Worm (Caenorhabditis elegans) whole organism, young adult: ENCODE measurements around the gene gpa-4.

ENCODE experiments used
- B0035.1 ChIP-seq: sonication (generic microtip); optimal IDR thresholded peaks from 2 replicates; lab custom pipeline; 2016; ENCODE audit warnings: missing genetic modification characterization, mild to moderate bottlenecking, missing compliant biosample characterization, missing genotype, missing genetic modification reagents
- B0336.3 ChIP-seq: fragments of 200-800 bp; sonication (Bioruptor generic); IDR thresholded peaks from 2 replicates; pipeline ENCODE4 v1.3.6; 2022; ENCODE audit warnings: missing genetic modification characterization, missing compliant biosample characterization
- D2030.7 ChIP-seq: fragments of 200-800 bp; sonication (Bioruptor generic); IDR thresholded peaks from 2 replicates; pipeline ENCODE4 v1.3.6; 2022; ENCODE audit warnings: missing genetic modification reagents, missing genetic modification characterization, missing compliant biosample characterization
- F22D6.2 ChIP-seq: sonication (generic microtip); optimal IDR thresholded peaks from 2 replicates; lab custom pipeline; 2016; ENCODE audit warnings: mild to moderate bottlenecking, missing genetic modification characterization, missing compliant biosample characterization
- F33H1.4 ChIP-seq: fragments of 200-800 bp; sonication (Bioruptor generic); IDR thresholded peaks from 2 replicates; pipeline ENCODE4 v1.3.6; 2022; ENCODE audit warnings: missing genetic modification reagents, missing genetic modification characterization, missing compliant biosample characterization
- F49E8.2 ChIP-seq: sonication (generic microtip); optimal IDR thresholded peaks from 3 replicates; lab custom pipeline; 2017; ENCODE audit warnings: missing genetic modification characterization, mild to moderate bottlenecking, missing compliant biosample characterization, antibody characterized with exemption, moderate library complexity; ENCODE audit not compliant: insufficient read depth
- F57A8.1 ChIP-seq: fragments of 200-800 bp; sonication (Bioruptor generic); optimal IDR thresholded peaks from 2 replicates; lab custom pipeline; 2018; ENCODE audit warnings: mild to moderate bottlenecking, missing genetic modification characterization, moderate library complexity, missing compliant biosample characterization
- K12H6.12 ChIP-seq: fragments of 200-800 bp; sonication (Bioruptor generic); optimal IDR thresholded peaks from 2 replicates; lab custom pipeline; 2018; ENCODE audit warnings: mild to moderate bottlenecking, missing genetic modification characterization, missing compliant biosample characterization
- Y53F4B.3 ChIP-seq: fragments of 200-800 bp; sonication (Bioruptor generic); IDR thresholded peaks from 2 replicates; pipeline ENCODE4 v1.3.6; 2022; ENCODE audit warnings: missing genetic modification reagents, missing genetic modification characterization, missing compliant biosample characterization
- Y95B8A.8 ChIP-seq: fragments of 200-800 bp; sonication (Bioruptor generic); IDR thresholded peaks from 2 replicates; pipeline ENCODE4 v1.3.6; 2022; ENCODE audit warnings: missing genetic modification reagents, missing genetic modification characterization, missing compliant biosample characterization
- ama-1 ChIP-seq, 3 experiments: fragments of 150-350 bp in 1 of 3; sonication (generic microtip) in 2 of 3; optimal IDR thresholded peaks; 2 replicates each; lab custom pipeline; 2014 to 2018; ENCODE audit warnings: missing biosample characterization in 2 of 3, missing genetic modification characterization in 2 of 3, missing genetic modification reagents in 2 of 3
- atf-7 ChIP-seq: sonication (generic microtip); optimal IDR thresholded peaks from 2 replicates; lab custom pipeline; 2017; ENCODE audit warnings: mild to moderate bottlenecking, missing genetic modification characterization, missing compliant biosample characterization
- attf-6 ChIP-seq: fragments of 200-800 bp; sonication (Bioruptor generic); IDR thresholded peaks from 2 replicates; pipeline ENCODE4 v1.3.6; 2022; ENCODE audit warnings: missing genetic modification reagents, missing genetic modification characterization, missing compliant biosample characterization
- ccch-3 ChIP-seq: fragments of 200-800 bp; sonication (Bioruptor generic); optimal IDR thresholded peaks from 2 replicates; lab custom pipeline; 2018; ENCODE audit warnings: mild to moderate bottlenecking, missing genetic modification characterization, missing compliant biosample characterization
- cebp-1 ChIP-seq, 2 experiments: fragments of 200-800 bp in 1 of 2; sonication (Bioruptor generic) in 1 of 2; sonication (generic microtip) in 1 of 2; IDR thresholded peaks in 1 of 2; optimal IDR thresholded peaks in 1 of 2; 2 replicates each; pipeline versions ENCODE4 v1.3.6 to Lab custom; 2017 to 2022; ENCODE audit warnings: missing compliant biosample characterization in 2 of 2, missing genetic modification characterization in 2 of 2, mild to moderate bottlenecking in 1 of 2, missing genetic modification reagents in 1 of 2, moderate library complexity in 1 of 2
- ceh-40 ChIP-seq: fragments of 200-800 bp; sonication (Bioruptor generic); IDR thresholded peaks from 2 replicates; pipeline ENCODE4 v1.3.6; 2022; ENCODE audit warnings: missing genetic modification characterization, missing compliant biosample characterization
- ceh-58 ChIP-seq: fragments of 200-800 bp; sonication (Bioruptor generic); IDR thresholded peaks from 2 replicates; pipeline ENCODE4 v1.3.6; 2022; ENCODE audit warnings: missing genetic modification characterization, missing compliant biosample characterization
- ceh-91 ChIP-seq: fragments of 200-800 bp; sonication (Bioruptor generic); IDR thresholded peaks from 2 replicates; pipeline ENCODE4 v1.3.6; 2022; ENCODE audit warnings: missing genetic modification reagents, missing genetic modification characterization, missing compliant biosample characterization
- egl-18 ChIP-seq: fragments of 200-800 bp; sonication (Bioruptor generic); IDR thresholded peaks from 2 replicates; pipeline ENCODE4 v1.3.6; 2022; ENCODE audit warnings: missing genetic modification reagents, missing genetic modification characterization, missing compliant biosample characterization
- egl-44 ChIP-seq: fragments of 200-800 bp; sonication (Bioruptor generic); IDR thresholded peaks from 2 replicates; pipeline ENCODE4 v1.3.6; 2022; ENCODE audit warnings: missing genetic modification reagents, missing genetic modification characterization, missing compliant biosample characterization
- ekl-4 ChIP-seq: fragments of 200-800 bp; sonication (Bioruptor generic); IDR thresholded peaks from 2 replicates; pipeline ENCODE4 v1.3.6; 2022; ENCODE audit warnings: missing genetic modification reagents, missing genetic modification characterization, missing compliant biosample characterization
- hlh-12 ChIP-seq: sonication (generic microtip); optimal IDR thresholded peaks from 2 replicates; lab custom pipeline; 2016; ENCODE audit warnings: missing genetic modification characterization, missing compliant biosample characterization
- hlh-26 ChIP-seq: fragments of 200-800 bp; sonication (Bioruptor generic); conservative IDR thresholded peaks from 2 replicates; pipeline ENCODE4 v1.3.6; 2022; ENCODE audit warnings: missing genetic modification reagents, missing genetic modification characterization, missing compliant biosample characterization
- hmg-1.2 ChIP-seq: fragments of 200-800 bp; sonication (Bioruptor generic); IDR thresholded peaks from 2 replicates; pipeline ENCODE4 v1.3.6; 2022; ENCODE audit warnings: missing genetic modification reagents, missing genetic modification characterization, missing compliant biosample characterization
- let-526 ChIP-seq: fragments of 200-800 bp; sonication (Bioruptor generic); IDR thresholded peaks from 2 replicates; pipeline ENCODE4 v1.3.6; 2022; ENCODE audit warnings: missing genetic modification reagents, missing genetic modification characterization, missing compliant biosample characterization
- lin-35 ChIP-seq, 3 experiments: fragments of 150-350 bp in 2 of 3; sonication (generic microtip) in 1 of 3; optimal IDR thresholded peaks; 2 replicates each; lab custom pipeline; 2014 to 2018; ENCODE audit warnings: missing biosample characterization in 3 of 3, missing genetic modification characterization in 3 of 3, missing genetic modification reagents in 3 of 3
- lin-40 ChIP-seq: sonication (generic microtip); optimal IDR thresholded peaks from 2 replicates; lab custom pipeline; 2016; ENCODE audit warnings: missing genetic modification characterization, mild to moderate bottlenecking, missing compliant biosample characterization, missing genotype, missing genetic modification reagents
- lin-54 ChIP-seq: fragments of 200-800 bp; sonication (Bioruptor generic); optimal IDR thresholded peaks from 2 replicates; lab custom pipeline; 2018; ENCODE audit warnings: mild to moderate bottlenecking, missing genetic modification characterization, missing compliant biosample characterization
- lir-1 ChIP-seq: fragments of 200-800 bp; sonication (Bioruptor generic); conservative IDR thresholded peaks from 2 replicates; pipeline ENCODE4 v1.3.6; 2022; ENCODE audit warnings: missing genetic modification reagents, missing genetic modification characterization, missing compliant biosample characterization
- lsl-1 ChIP-seq: fragments of 200-800 bp; sonication (Bioruptor generic); optimal IDR thresholded peaks from 2 replicates; lab custom pipeline; 2018; ENCODE audit warnings: mild to moderate bottlenecking, missing genetic modification characterization, moderate library complexity, missing compliant biosample characterization
- madf-3 ChIP-seq: fragments of 200-800 bp; sonication (Bioruptor generic); IDR thresholded peaks from 2 replicates; pipeline ENCODE4 v1.3.6; 2022; ENCODE audit warnings: missing genetic modification reagents, missing genetic modification characterization, missing compliant biosample characterization
- madf-6 ChIP-seq: fragments of 200-800 bp; sonication (Bioruptor generic); IDR thresholded peaks from 2 replicates; pipeline ENCODE4 v1.3.6; 2022; ENCODE audit warnings: missing genetic modification reagents, missing genetic modification characterization, missing compliant biosample characterization
- mel-28 ChIP-seq: sonication (generic microtip); optimal IDR thresholded peaks from 2 replicates; lab custom pipeline; 2016; ENCODE audit warnings: borderline replicate concordance, mild to moderate bottlenecking, missing genetic modification characterization, missing compliant biosample characterization
- mes-4 ChIP-seq: sonication (generic microtip); optimal IDR thresholded peaks from 2 replicates; lab custom pipeline; 2016; ENCODE audit warnings: missing genotype, missing genetic modification characterization, missing compliant biosample characterization
- nfya-1 ChIP-seq: sonication (generic microtip); optimal IDR thresholded peaks from 2 replicates; lab custom pipeline; 2017; ENCODE audit warnings: antibody characterized with exemption, missing compliant biosample characterization, missing genetic modification characterization, borderline replicate concordance; ENCODE audit not compliant: insufficient read depth
- rcor-1 ChIP-seq: fragments of 200-800 bp; sonication (Bioruptor generic); IDR thresholded peaks from 2 replicates; pipeline ENCODE4 v1.3.6; 2022; ENCODE audit warnings: missing genetic modification reagents, missing genetic modification characterization, missing compliant biosample characterization
- repo-1 ChIP-seq: sonication (generic microtip); optimal IDR thresholded peaks from 2 replicates; lab custom pipeline; 2017; ENCODE audit warnings: mild to moderate bottlenecking, missing genetic modification characterization, missing compliant biosample characterization
- rpc-1 ChIP-seq, 2 experiments: fragments of 150-350 bp in 1 of 2; sonication (generic microtip) in 1 of 2; optimal IDR thresholded peaks; 2 replicates each; lab custom pipeline; 2014 to 2018; ENCODE audit warnings: missing biosample characterization in 1 of 2, missing genetic modification characterization in 1 of 2, missing genetic modification reagents in 1 of 2, missing genotype in 1 of 2
- sea-2 ChIP-seq: fragments of 200-800 bp; sonication (Bioruptor generic); IDR thresholded peaks from 2 replicates; pipeline ENCODE4 v1.3.6; 2022; ENCODE audit warnings: missing genetic modification characterization, missing compliant biosample characterization
- snpc-1.1 ChIP-seq: sonication (generic microtip); optimal IDR thresholded peaks from 2 replicates; lab custom pipeline; 2017; ENCODE audit warnings: missing genetic modification characterization, mild to moderate bottlenecking, missing compliant biosample characterization, antibody characterized with exemption, moderate library complexity, missing genotype, missing genetic modification reagents; ENCODE audit not compliant: insufficient read depth
- snpc-1.3 ChIP-seq: sonication (generic microtip); optimal IDR thresholded peaks from 2 replicates; lab custom pipeline; 2017; ENCODE audit warnings: missing genetic modification characterization, mild to moderate bottlenecking, missing compliant biosample characterization, antibody characterized with exemption, moderate library complexity, missing genotype, missing genetic modification reagents; ENCODE audit not compliant: insufficient read depth
- tlf-1 ChIP-seq: fragments of 200-800 bp; sonication (Bioruptor generic); optimal IDR thresholded peaks from 2 replicates; lab custom pipeline; 2018; ENCODE audit warnings: mild to moderate bottlenecking, missing genetic modification characterization, missing compliant biosample characterization
- xnd-1 ChIP-seq: sonication (generic microtip); optimal IDR thresholded peaks from 2 replicates; lab custom pipeline; 2016; ENCODE audit warnings: missing genotype, missing genetic modification reagents, missing genetic modification characterization, missing compliant biosample characterization
- ztf-18 ChIP-seq: sonication (generic microtip); optimal IDR thresholded peaks from 2 replicates; lab custom pipeline; 2016; ENCODE audit warnings: missing genotype, mild to moderate bottlenecking, missing genetic modification characterization, missing compliant biosample characterization
- ztf-22 ChIP-seq: fragments of 200-800 bp; sonication (Bioruptor generic); optimal IDR thresholded peaks from 2 replicates; lab custom pipeline; 2018; ENCODE audit warnings: mild to moderate bottlenecking, missing genetic modification characterization, moderate library complexity, missing compliant biosample characterization
- ztf-28 ChIP-seq: fragments of 200-800 bp; sonication (Bioruptor generic); IDR thresholded peaks from 2 replicates; pipeline ENCODE4 v1.3.6; 2022; ENCODE audit warnings: missing genetic modification reagents, missing genetic modification characterization, missing compliant biosample characterization
- ztf-3 ChIP-seq: fragments of 200-800 bp; sonication (Bioruptor generic); optimal IDR thresholded peaks from 2 replicates; lab custom pipeline; 2018; ENCODE audit warnings: mild to moderate bottlenecking, missing genetic modification characterization, missing compliant biosample characterization

gpa-4 gene

DNA sequence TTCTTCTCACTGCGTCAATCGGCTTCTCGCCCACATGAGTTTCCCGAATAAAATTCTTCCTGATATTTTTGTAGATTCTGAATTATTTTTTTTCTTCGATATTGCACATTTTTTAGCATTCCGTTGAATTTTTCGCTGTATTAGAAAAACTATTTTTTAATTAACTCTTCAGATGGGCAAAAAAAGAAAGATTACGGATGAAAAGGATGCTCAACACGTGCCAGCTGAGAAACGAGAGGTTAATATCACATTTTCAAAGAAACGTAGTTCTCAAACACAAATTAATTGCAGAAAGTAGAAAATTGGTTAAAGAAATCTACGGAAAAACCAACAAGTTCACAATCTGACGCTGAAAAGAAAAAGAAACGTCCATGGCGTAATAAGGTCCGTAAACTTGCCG, 5.1 kb upstream of the gpa-4 start, which contains the start of gene rrp-8 (continued):
- TF ChIP-seq mes-4 (tag; lab: Kevin White, UChicago) (no peak), ceh-91 (GFP tag; lab: Robert Waterston, UW) (no peak), hlh-12 (no peak), snpc-1.1 (tag; lab: Kevin White, UChicago) (peak; percentile 51), ama-1 (optimal IDR thresholded peaks at IDR 0.05; lab: Kevin White, UChicago) (no peak), ama-1 (GFP tag; optimal IDR thresholded peaks at IDR 0.05; lab: Kevin White, UChicago) (no peak), let-526 (no peak), ceh-40 (no peak), Y53F4B.3 (no peak), F22D6.2 (tag; lab: Kevin White, UChicago) (no peak), lir-1 (GFP tag; lab: Robert Waterston, UW) (no peak), ccch-3 (GFP tag; lab: Kevin White, UChicago) (no peak), rcor-1 (GFP tag; lab: Robert Waterston, UW) (no peak), B0035.1 (tag; lab: Kevin White, UChicago) (peak; percentile 30), K12H6.12 (tag; lab: Kevin White, UChicago) (no peak), nfya-1 (tag; lab: Kevin White, UChicago) (no peak), hmg-1.2 (no peak), xnd-1 (tag; lab: Kevin White, UChicago) (no peak), snpc-1.3 (tag; lab: Kevin White, UChicago) (peak; percentile 52), ztf-3 (GFP tag; lab: Kevin White, UChicago) (no peak), sea-2 (GFP tag; lab: Robert Waterston, UW) (no peak), ekl-4 (peak; percentile 61; the same call in 1 of the 2 replicates), hlh-26 (GFP tag; lab: Robert Waterston, UW) (no peak), ztf-18 (tag; lab: Kevin White, UChicago) (no peak), F57A8.1 (GFP tag; lab: Kevin White, UChicago) (no peak), lin-40 (no peak), egl-18 (GFP tag; lab: Robert Waterston, UW) (no peak), F49E8.2 (tag; lab: Kevin White, UChicago) (no peak), cebp-1 (GFP tag; IDR thresholded peaks at IDR 0.05; lab: Robert Waterston, UW) (no peak), cebp-1 (tag; optimal IDR thresholded peaks at IDR 0.05; lab: Kevin White, UChicago) (peak; percentile 26), lin-35 (GFP tag; optimal IDR thresholded peaks at IDR 0.05; lab: Kevin White, UChicago) (peak in 1 of 3 experiments; percentile 32), ceh-58 (no peak), D2030.7 (GFP tag; lab: Robert Waterston, UW) (no peak), repo-1 (tag; lab: Kevin White, UChicago) (peak; percentile 26), Y95B8A.8 (GFP tag; lab: Robert Waterston, UW) (no peak), attf-6 (GFP tag; lab: Robert Waterston, UW) (no peak), madf-3 (GFP tag; lab: Robert Waterston, UW) (no peak), mel-28 (tag; lab: Kevin White, UChicago) (no peak), F33H1.4 (GFP tag; lab: Robert Waterston, UW) (no peak), ztf-22 (GFP tag; lab: Kevin White, UChicago) (no peak), madf-6 (peak; percentile 17; the same call in 1 of the 2 replicates), lsl-1 (GFP tag; lab: Kevin White, UChicago) (no peak), lin-54 (peak; percentile 16), atf-7 (tag; lab: Kevin White, UChicago) (no peak), egl-44 (GFP tag; lab: Robert Waterston, UW) (no peak), ztf-28 (no peak), tlf-1 (no peak), B0336.3 (GFP tag; lab: Robert Waterston, UW) (peak; percentile 32), rpc-1 (optimal IDR thresholded peaks at IDR 0.05; lab: Kevin White, UChicago) (no peak), rpc-1 (tag; optimal IDR thresholded peaks at IDR 0.05; lab: Kevin White, UChicago) (no peak)
